Fruit fly (Drosophila melanogaster) whole organism, embryonic: ENCODE data around the gene Slh.

Source experiments
- Ada2b ChIP-seq: fragments of 200-800 bp; sonication (Bioruptor generic); IDR thresholded peaks from 2 replicates; pipeline ENCODE4 v1.3.6; 2022; ENCODE audit warnings: missing biosample characterization, missing genetic modification characterization
- BEAF-32 ChIP-seq: fragments of 200-800 bp; sonication (Bioruptor generic); optimal IDR thresholded peaks from 3 replicates; lab custom pipeline; 2017; ENCODE audit warnings: missing biosample characterization, missing genetic modification characterization, mild to moderate bottlenecking, moderate library complexity, missing genetic modification reagents
- CG10979 ChIP-seq: fragments of 200-800 bp; sonication (Bioruptor generic); optimal IDR thresholded peaks from 2 replicates; lab custom pipeline; 2018; ENCODE audit warnings: missing biosample characterization, mild to moderate bottlenecking, missing genetic modification characterization, moderate library complexity
- CG11456 ChIP-seq: fragments of 200-800 bp; sonication (Bioruptor generic); IDR thresholded peaks from 3 replicates; pipeline ENCODE4 v1.3.6; 2022; ENCODE audit warnings: missing biosample characterization, missing genetic modification characterization
- CG12104 ChIP-seq: fragments of 200-800 bp; sonication (Bioruptor generic); optimal IDR thresholded peaks from 3 replicates; lab custom pipeline; 2016; ENCODE audit warnings: missing biosample characterization, missing genetic modification characterization
- CG13287 ChIP-seq: fragments of 200-800 bp; sonication (Bioruptor generic); IDR thresholded peaks from 2 replicates; pipeline ENCODE4 v1.3.6; 2022; ENCODE audit warnings: missing biosample characterization, missing genetic modification characterization; ENCODE audit not compliant: partially characterized antibody
- CG14667 ChIP-seq: fragments of 200-800 bp; sonication (Bioruptor generic); IDR thresholded peaks from 2 replicates; pipeline ENCODE4 v1.3.6; 2022; ENCODE audit warnings: missing biosample characterization, missing genetic modification characterization
- CG1647 ChIP-seq: fragments of 200-800 bp; sonication (Bioruptor generic); optimal IDR thresholded peaks from 3 replicates; lab custom pipeline; 2016; ENCODE audit warnings: missing biosample characterization, missing genetic modification characterization
- CG17385 ChIP-seq: fragments of 200-800 bp; sonication (Bioruptor generic); optimal IDR thresholded peaks from 3 replicates; lab custom pipeline; 2018; ENCODE audit warnings: missing biosample characterization, mild to moderate bottlenecking, missing genetic modification characterization
- CG17568 ChIP-seq: fragments of 200-800 bp; sonication (Bioruptor generic); optimal IDR thresholded peaks from 2 replicates; lab custom pipeline; 2018; ENCODE audit warnings: missing biosample characterization, mild to moderate bottlenecking, missing genetic modification characterization, moderate library complexity
- CG2120 ChIP-seq: fragments of 200-800 bp; sonication (Bioruptor generic); optimal IDR thresholded peaks from 3 replicates; lab custom pipeline; 2016; ENCODE audit warnings: missing biosample characterization, missing genetic modification characterization
- CG4730 ChIP-seq: fragments of 200-800 bp; sonication (Bioruptor generic); IDR thresholded peaks from 2 replicates; pipeline ENCODE4 v1.3.6; 2022; ENCODE audit warnings: missing biosample characterization, missing genetic modification characterization
- CG6175 ChIP-seq: fragments of 200-800 bp; sonication (Bioruptor generic); IDR thresholded peaks from 3 replicates; pipeline ENCODE4 v1.3.6; 2022; ENCODE audit warnings: missing biosample characterization, missing genetic modification characterization
- CG6765 ChIP-seq: fragments of 200-800 bp; sonication (Bioruptor generic); optimal IDR thresholded peaks from 3 replicates; lab custom pipeline; 2017; ENCODE audit warnings: missing biosample characterization, mild to moderate bottlenecking, missing genetic modification characterization
- CG6813 ChIP-seq: fragments of 200-800 bp; sonication (Bioruptor generic); optimal IDR thresholded peaks from 2 replicates; lab custom pipeline; 2017; ENCODE audit warnings: missing biosample characterization, missing genetic modification characterization, mild to moderate bottlenecking, moderate library complexity, missing genetic modification reagents
- CG7556 ChIP-seq: fragments of 200-800 bp; sonication (Bioruptor generic); optimal IDR thresholded peaks from 2 replicates; lab custom pipeline; 2017; ENCODE audit warnings: missing biosample characterization, mild to moderate bottlenecking, missing genetic modification characterization
- CG7745 ChIP-seq: fragments of 200-800 bp; sonication (Bioruptor generic); optimal IDR thresholded peaks from 2 replicates; lab custom pipeline; 2018; ENCODE audit warnings: missing biosample characterization, mild to moderate bottlenecking, missing genetic modification characterization, moderate library complexity
- CG7928 ChIP-seq: fragments of 200-800 bp; sonication (Bioruptor generic); optimal IDR thresholded peaks from 2 replicates; lab custom pipeline; 2017; ENCODE audit warnings: missing biosample characterization, mild to moderate bottlenecking, missing genetic modification characterization
- CG7987 ChIP-seq: fragments of 200-800 bp; sonication (Bioruptor generic); optimal IDR thresholded peaks from 2 replicates; lab custom pipeline; 2018; ENCODE audit warnings: missing biosample characterization, mild to moderate bottlenecking, missing genetic modification characterization, moderate library complexity
- Camta ChIP-seq: fragments of 200-800 bp; sonication (Bioruptor generic); optimal IDR thresholded peaks from 2 replicates; lab custom pipeline; 2016; ENCODE audit warnings: missing biosample characterization, missing genetic modification characterization
- D ChIP-seq, 2 experiments: fragments of 200-800 bp in 1 of 2; fragments of >200 bp in 1 of 2; sonication (Bioruptor generic) in 1 of 2; optimal IDR thresholded peaks; 2 replicates in 1 of 2; 3 replicates in 1 of 2; lab custom pipeline; 2017; ENCODE audit warnings: mild to moderate bottlenecking in 1 of 2, missing biosample characterization in 1 of 2, missing genetic modification characterization in 1 of 2, missing genetic modification reagents in 1 of 2
- Dref ChIP-seq: fragments of 200-800 bp; sonication (Bioruptor generic); IDR thresholded peaks from 2 replicates; pipeline ENCODE4 v1.3.6; 2022; ENCODE audit warnings: missing biosample characterization, missing genetic modification characterization
- HmgD ChIP-seq: fragments of 200-800 bp; sonication (Bioruptor generic); optimal IDR thresholded peaks from 3 replicates; lab custom pipeline; 2016; ENCODE audit warnings: missing biosample characterization, missing genetic modification characterization
- Lhr ChIP-seq: fragments of 200-800 bp; sonication (Bioruptor generic); optimal IDR thresholded peaks from 3 replicates; lab custom pipeline; 2017; ENCODE audit warnings: mild to moderate bottlenecking, missing biosample characterization, missing genetic modification reagents, missing genetic modification characterization
- Lim3 ChIP-seq: fragments of 200-800 bp; sonication (Bioruptor generic); IDR thresholded peaks from 2 replicates; pipeline ENCODE4 v1.3.6; 2022; ENCODE audit warnings: missing biosample characterization, missing genetic modification characterization
- NC2α ChIP-seq: fragments of 200-800 bp; sonication (Bioruptor generic); optimal IDR thresholded peaks from 2 replicates; lab custom pipeline; 2016; ENCODE audit warnings: missing biosample characterization, missing genetic modification characterization
- Nf-YB ChIP-seq: fragments of 200-800 bp; sonication (Bioruptor generic); optimal IDR thresholded peaks from 3 replicates; lab custom pipeline; 2019; ENCODE audit warnings: missing biosample characterization, mild to moderate bottlenecking, missing genetic modification characterization, moderate library complexity
- Nf-YC ChIP-seq: fragments of 200-800 bp; optimal IDR thresholded peaks from 3 replicates; lab custom pipeline; 2019; ENCODE audit warnings: missing biosample characterization, mild to moderate bottlenecking, missing genetic modification characterization, moderate library complexity
- Opbp ChIP-seq: fragments of 200-800 bp; sonication (Bioruptor generic); IDR thresholded peaks from 3 replicates; pipeline ENCODE4 v1.3.6; 2022; ENCODE audit warnings: missing biosample characterization, missing genetic modification characterization; ENCODE audit not compliant: partially characterized antibody
- Sry-δ ChIP-seq: fragments of 200-800 bp; sonication (Bioruptor generic); optimal IDR thresholded peaks from 2 replicates; lab custom pipeline; 2016; ENCODE audit warnings: missing biosample characterization, missing genetic modification characterization
- amos ChIP-seq: fragments of 200-800 bp; sonication (Bioruptor generic); IDR thresholded peaks from 2 replicates; pipeline ENCODE4 v1.3.6; 2022; ENCODE audit warnings: missing biosample characterization, missing genetic modification characterization; ENCODE audit not compliant: partially characterized antibody
- cg ChIP-seq: fragments of 200-800 bp; sonication (Bioruptor generic); optimal IDR thresholded peaks from 3 replicates; lab custom pipeline; 2019; ENCODE audit warnings: missing biosample characterization, mild to moderate bottlenecking, missing genetic modification characterization, moderate library complexity
- esg ChIP-seq: fragments of 200-800 bp; sonication (Bioruptor generic); conservative IDR thresholded peaks from 2 replicates; pipeline ENCODE4 v1.3.6; 2022; ENCODE audit warnings: missing biosample characterization, missing genetic modification characterization
- insv ChIP-seq, 2 experiments: fragments of 200-800 bp; sonication (Bioruptor generic); optimal IDR thresholded peaks; 3 replicates each; lab custom pipeline; 2016 to 2018; ENCODE audit warnings: missing biosample characterization in 2 of 2, missing genetic modification characterization in 2 of 2
- ken ChIP-seq: fragments of 200-800 bp; sonication (Bioruptor generic); IDR thresholded peaks from 3 replicates; pipeline ENCODE4 v1.3.6; 2022; ENCODE audit warnings: missing biosample characterization, missing genetic modification characterization
- kni ChIP-seq: fragments of 200-800 bp; sonication (Bioruptor generic); optimal IDR thresholded peaks from 3 replicates; lab custom pipeline; 2017; ENCODE audit warnings: mild to moderate bottlenecking, missing biosample characterization, missing genetic modification reagents, missing genetic modification characterization
- knrl ChIP-seq: fragments of 200-800 bp; sonication (Bioruptor generic); IDR thresholded peaks from 3 replicates; pipeline ENCODE4 v1.3.6; 2022; ENCODE audit warnings: missing biosample characterization, missing genetic modification characterization; ENCODE audit not compliant: partially characterized antibody
- lmd ChIP-seq: fragments of 200-800 bp; sonication (Bioruptor generic); IDR thresholded peaks from 2 replicates; pipeline ENCODE4 v1.3.6; 2022; ENCODE audit warnings: missing biosample characterization, missing genetic modification characterization
- nmo ChIP-seq: fragments of 200-800 bp; sonication (Bioruptor generic); optimal IDR thresholded peaks from 2 replicates; lab custom pipeline; 2018; ENCODE audit warnings: missing biosample characterization, mild to moderate bottlenecking, missing genetic modification characterization, moderate library complexity
- oc ChIP-seq: fragments of 200-800 bp; sonication (Bioruptor generic); optimal IDR thresholded peaks from 2 replicates; lab custom pipeline; 2018; ENCODE audit warnings: missing biosample characterization, mild to moderate bottlenecking, missing genetic modification characterization, moderate library complexity
- repo ChIP-seq: fragments of 200-800 bp; sonication (Bioruptor generic); optimal IDR thresholded peaks from 2 replicates; lab custom pipeline; 2016; ENCODE audit warnings: missing biosample characterization, missing genetic modification characterization
- sens ChIP-seq: fragments of 200-800 bp; sonication (Bioruptor generic); peaks from one replicate; lab custom pipeline; 2016; ENCODE audit warnings: missing biosample characterization, missing genetic modification characterization
- sqz ChIP-seq: fragments of 200-800 bp; sonication (Bioruptor generic); optimal IDR thresholded peaks from 3 replicates; lab custom pipeline; 2018; ENCODE audit warnings: missing biosample characterization, mild to moderate bottlenecking, missing genetic modification characterization
- tap ChIP-seq: fragments of 200-800 bp; optimal IDR thresholded peaks from 3 replicates; lab custom pipeline; 2019; ENCODE audit warnings: missing biosample characterization, mild to moderate bottlenecking, missing genetic modification characterization, moderate library complexity
- tll ChIP-seq, 2 experiments: fragments of 200-800 bp in 1 of 2; fragments of >200 bp in 1 of 2; sonication (Bioruptor generic) in 1 of 2; optimal IDR thresholded peaks; 2 replicates each; lab custom pipeline; 2017 to 2019; ENCODE audit warnings: missing biosample characterization in 2 of 2, missing genetic modification characterization in 2 of 2, mild to moderate bottlenecking in 1 of 2, moderate library complexity in 1 of 2
- twi ChIP-seq: fragments of 200-800 bp; optimal IDR thresholded peaks from 2 replicates; lab custom pipeline; 2019; ENCODE audit warnings: missing biosample characterization, mild to moderate bottlenecking, missing genetic modification characterization, moderate library complexity
- yki ChIP-seq: fragments of >200 bp; optimal IDR thresholded peaks from 3 replicates; lab custom pipeline; 2018
- z ChIP-seq: fragments of 200-800 bp; sonication (Bioruptor generic); IDR thresholded peaks from 3 replicates; pipeline ENCODE4 v1.3.6; 2022; ENCODE audit warnings: missing biosample characterization, missing genetic modification characterization
- zen ChIP-seq: fragments of 200-800 bp; sonication (Bioruptor generic); optimal IDR thresholded peaks from 3 replicates; lab custom pipeline; 2018; ENCODE audit warnings: missing biosample characterization, mild to moderate bottlenecking, missing genetic modification characterization, moderate library complexity

Gene Slh

DNA sequence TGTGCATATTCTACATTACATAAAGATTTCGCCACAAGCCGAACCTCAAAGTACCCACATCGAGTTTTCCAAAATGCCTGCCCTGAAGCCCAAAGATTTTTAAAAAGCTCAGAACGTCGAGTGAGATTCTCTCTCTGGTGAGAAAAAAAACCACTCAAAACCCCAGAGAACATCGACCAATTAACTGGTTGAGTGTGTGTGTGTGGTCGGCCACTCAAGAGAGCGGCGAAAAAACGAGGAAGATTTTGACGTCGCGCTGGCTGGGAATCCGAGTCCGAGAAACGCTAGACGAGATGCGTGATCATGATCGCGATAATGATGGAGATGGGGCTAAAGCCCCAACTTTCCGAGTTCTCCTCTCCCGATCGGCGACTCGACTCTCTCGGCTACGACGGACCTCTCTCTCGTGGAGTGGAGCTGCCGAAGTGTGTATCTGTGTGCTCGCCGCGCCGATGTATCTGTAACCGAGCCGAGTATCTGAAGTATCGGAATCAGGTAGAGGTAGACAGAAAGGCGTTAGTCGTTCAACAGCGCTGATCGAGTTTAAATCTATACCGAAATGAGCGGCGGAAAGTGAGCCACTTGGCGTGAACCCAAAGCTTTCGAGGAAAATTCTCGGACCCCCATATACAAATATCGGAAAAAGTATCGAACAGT is 41.6 kb downstream of the Slh start (continued):
- peak; percentile 27 for TF ChIP-seq BEAF-32 (GFP tag; lab: Kevin White, UChicago)
- TF ChIP-seq nmo: no peak
- peak; percentile 28; the same call in 1 of the 3 replicates for TF ChIP-seq Opbp (GFP tag; lab: Robert Waterston, UW)
- peak; percentile 3 for TF ChIP-seq CG7987 (GFP tag; lab: Kevin White, UChicago)
- peak; percentile 29 for TF ChIP-seq sqz (GFP tag; lab: Kevin White, UChicago)
- TF ChIP-seq yki (lab: Kevin White, UChicago): peak; percentile 83
- peak; percentile 37 for TF ChIP-seq CG13287 (GFP tag; lab: Robert Waterston, UW)
- TF ChIP-seq Dref (GFP tag; lab: Robert Waterston, UW): no peak
- no peak for TF ChIP-seq Sry-δ
- no peak for TF ChIP-seq CG12104 (GFP tag; lab: Kevin White, UChicago)
- TF ChIP-seq CG14667 (GFP tag; lab: Robert Waterston, UW): no peak
- TF ChIP-seq amos: peak; percentile 47; the same call in 1 of the 2 replicates
- no peak for TF ChIP-seq CG11456 (GFP tag; lab: Robert Waterston, UW)
- no peak for TF ChIP-seq repo (GFP tag; lab: Kevin White, UChicago)
- TF ChIP-seq CG7745 (tag; lab: Kevin White, UChicago): no peak
- TF ChIP-seq Nf-YC (tag; lab: Kevin White, UChicago): peak; percentile 49
- TF ChIP-seq HmgD (GFP tag; lab: Kevin White, UChicago): no peak
- TF ChIP-seq CG17568 (GFP tag; lab: Kevin White, UChicago): no peak
- no peak for TF ChIP-seq CG7556 (GFP tag; lab: Kevin White, UChicago)
- no peak for TF ChIP-seq Ada2b
- TF ChIP-seq CG2120 (GFP tag; lab: Kevin White, UChicago): no peak
- TF ChIP-seq CG4730 (GFP tag; lab: Robert Waterston, UW): no peak
- peak; percentile 13 for TF ChIP-seq CG17385 (GFP tag; lab: Kevin White, UChicago)
- TF ChIP-seq CG6813 (GFP tag; lab: Kevin White, UChicago): peak; percentile 5
- TF ChIP-seq, all 482 proteins: peak for 50

DNA sequence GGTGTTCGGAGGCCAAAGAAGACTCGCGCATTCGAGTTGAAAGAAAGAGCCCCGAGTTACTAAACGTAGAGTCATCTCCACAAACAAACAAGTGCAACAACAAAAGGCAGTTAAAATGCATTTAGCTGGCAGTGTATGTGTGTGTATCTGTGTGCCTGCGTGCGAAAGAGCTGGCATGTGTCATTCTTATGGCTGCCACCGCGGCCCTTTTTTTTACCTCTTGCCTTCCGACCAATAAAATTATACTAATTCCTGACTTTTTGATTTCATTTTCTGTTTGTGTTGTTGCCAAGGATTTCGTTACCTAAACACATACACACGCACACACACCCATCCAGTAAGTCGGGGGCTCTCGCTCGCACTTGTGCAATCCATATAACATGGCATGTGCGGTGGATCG is 42.8 kb downstream of the Slh start:
- TF ChIP-seq twi (tag; lab: Kevin White, UChicago): peak; percentile 2
- TF ChIP-seq CG7928 (GFP tag; lab: Kevin White, UChicago): no peak
- no peak for TF ChIP-seq CG6175
- TF ChIP-seq CG10979: no peak
- no peak for TF ChIP-seq knrl
- TF ChIP-seq kni (GFP tag; lab: Kevin White, UChicago): peak; percentile 33
- TF ChIP-seq sens (GFP tag; lab: Kevin White, UChicago): no peak
- no peak for TF ChIP-seq esg
- TF ChIP-seq Nf-YB (GFP tag; lab: Kevin White, UChicago): peak; percentile 89
- TF ChIP-seq Lhr (GFP tag; lab: Kevin White, UChicago): no peak
- TF ChIP-seq insv (GFP tag; optimal IDR thresholded peaks at IDR 0.05; lab: Kevin White, UChicago): no peak
- TF ChIP-seq Nf-YC (tag; lab: Kevin White, UChicago): peak; percentile 70
- no peak for TF ChIP-seq Camta
- TF ChIP-seq ken (GFP tag; lab: Robert Waterston, UW): no peak
- no peak for TF ChIP-seq Lim3 (GFP tag; lab: Robert Waterston, UW)
- no peak for TF ChIP-seq NC2α
- peak; percentile 71 for TF ChIP-seq cg (GFP tag; lab: Kevin White, UChicago)
- no peak for TF ChIP-seq CG6765
- peak; percentile 47 for TF ChIP-seq D (optimal IDR thresholded peaks at IDR 0.05; lab: Kevin White, UChicago)
- no peak for TF ChIP-seq D (GFP tag; optimal IDR thresholded peaks at IDR 0.05; lab: Kevin White, UChicago)
- peak; percentile 26 for TF ChIP-seq sqz (GFP tag; lab: Kevin White, UChicago)
- no peak for TF ChIP-seq oc (tag; lab: Kevin White, UChicago)
- peak; percentile 80 for TF ChIP-seq z
- TF ChIP-seq tll (GFP tag; optimal IDR thresholded peaks at IDR 0.05; lab: Kevin White, UChicago): peak in 1 of 2 experiments; percentile 89
- peak; percentile 66 for TF ChIP-seq zen (tag; lab: Kevin White, UChicago)
- TF ChIP-seq tap (tag; lab: Kevin White, UChicago): no peak
- TF ChIP-seq lmd (GFP tag; lab: Robert Waterston, UW): no peak
- TF ChIP-seq CG1647 (GFP tag; lab: Kevin White, UChicago): no peak
